Fruit fly (Drosophila melanogaster): Measurements from ENCODE around the gene rols.

DNA sequence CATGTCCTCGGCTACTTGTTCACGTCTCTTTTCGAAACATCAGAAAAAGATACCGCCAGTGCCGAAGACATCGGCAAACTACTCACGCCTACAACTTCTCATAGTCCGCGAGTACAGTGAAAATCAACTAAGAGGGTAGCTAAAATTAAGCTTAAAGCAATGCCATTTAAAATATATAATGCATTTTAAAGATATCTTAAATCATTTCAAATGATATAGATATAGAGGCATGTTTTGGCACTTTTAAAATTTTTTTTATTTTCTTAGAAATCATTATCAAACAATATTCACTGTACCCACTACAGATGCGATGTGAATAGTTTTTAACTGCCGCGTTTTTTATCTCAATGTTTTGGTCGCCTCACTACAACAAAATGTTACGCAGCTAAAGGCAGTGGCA, 14.0 kb downstream of the rols start:
- no peak for TF ChIP-seq usp (GFP tag; optimal IDR thresholded peaks at IDR 0.05)
- TF ChIP-seq pan (optimal IDR thresholded peaks at IDR 0.05) = no peak
- TF ChIP-seq CG8478 (optimal IDR thresholded peaks at IDR 0.05) = no peak

All from whole organism.